Worm (Caenorhabditis elegans) whole organism, late embryonic: ENCODE measurements around the gene sgcb-1.

ENCODE experiments used
- ceh-48 ChIP-seq: sonication (generic microtip); optimal IDR thresholded peaks from 2 replicates; lab custom pipeline; 2016; ENCODE audit warnings: missing genetic modification characterization, inconsistent platforms, missing compliant biosample characterization
- elt-2 ChIP-seq: sonication (generic microtip); optimal IDR thresholded peaks from 2 replicates; lab custom pipeline; 2016; ENCODE audit warnings: missing genetic modification reagents, missing genetic modification characterization, missing compliant biosample characterization
- hlh-15 ChIP-seq: sonication (generic microtip); optimal IDR thresholded peaks from 2 replicates; lab custom pipeline; 2016; ENCODE audit warnings: missing genetic modification characterization, missing compliant biosample characterization
- pag-3 ChIP-seq: sonication (generic microtip); optimal IDR thresholded peaks from 2 replicates; lab custom pipeline; 2016; ENCODE audit warnings: missing compliant biosample characterization, missing genetic modification characterization, borderline replicate concordance
- pqm-1 ChIP-seq: sonication (generic microtip); optimal IDR thresholded peaks from 2 replicates; lab custom pipeline; 2016; ENCODE audit warnings: missing genetic modification characterization, missing compliant biosample characterization
- ref-2 ChIP-seq: sonication (generic microtip); optimal IDR thresholded peaks from 2 replicates; lab custom pipeline; 2016; ENCODE audit warnings: missing genetic modification characterization, missing compliant biosample characterization
- sdc-2 ChIP-seq: sonication (generic microtip); optimal IDR thresholded peaks from 2 replicates; lab custom pipeline; 2016; ENCODE audit warnings: missing genotype, missing genetic modification characterization, missing compliant biosample characterization
- tbx-2 ChIP-seq: sonication (generic microtip); optimal IDR thresholded peaks from 2 replicates; lab custom pipeline; 2016; ENCODE audit warnings: missing genetic modification characterization, missing compliant biosample characterization
- unc-42 ChIP-seq: sonication (generic microtip); optimal IDR thresholded peaks from 2 replicates; lab custom pipeline; 2016; ENCODE audit warnings: missing genotype, missing genetic modification characterization, missing compliant biosample characterization
- unc-55 ChIP-seq: sonication (generic microtip); optimal IDR thresholded peaks from 2 replicates; lab custom pipeline; 2017; ENCODE audit warnings: missing biosample characterization, missing genetic modification reagents, missing genetic modification characterization
- unc-86 ChIP-seq: sonication (generic microtip); optimal IDR thresholded peaks from 2 replicates; lab custom pipeline; 2016; ENCODE audit warnings: missing genetic modification characterization, missing compliant biosample characterization

DNA sequence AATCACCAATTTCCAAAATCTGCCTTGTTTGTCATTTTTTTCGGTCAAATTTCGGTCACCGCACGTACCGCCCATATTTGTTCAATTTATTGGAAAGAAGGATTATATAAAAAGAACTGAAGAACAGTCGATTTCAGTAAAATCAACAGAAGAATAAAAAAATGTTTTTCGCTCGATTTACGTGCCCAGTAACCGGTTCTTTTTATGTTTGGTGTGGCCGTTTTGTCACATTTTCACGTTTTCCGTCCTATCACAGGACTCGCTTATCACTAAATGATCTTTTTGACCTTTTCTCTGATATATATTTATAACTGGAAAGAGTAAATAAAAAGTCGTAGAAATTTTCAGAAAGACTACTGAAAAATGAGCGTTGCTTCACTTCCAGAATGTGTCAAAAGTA, 6.6 kb upstream of the sgcb-1 start, which contains the start of gene far-7:
- TF ChIP-seq unc-86 (no peak), ref-2 (tag; lab: Kevin White, UChicago) (no peak), ceh-48 (tag; lab: Kevin White, UChicago) (no peak), hlh-15 (tag; lab: Kevin White, UChicago) (no peak), pqm-1 (no peak), unc-55 (no peak), pag-3 (no peak), elt-2 (tag; lab: Kevin White, UChicago) (no peak), tbx-2 (tag; lab: Kevin White, UChicago) (no peak), unc-42 (tag; lab: Kevin White, UChicago) (no peak), sdc-2 (tag; lab: Kevin White, UChicago) (no peak)
